Worm (Caenorhabditis elegans) whole organism, mixed stage, embryonic: ENCODE measurements around the gene ugt-50.

ENCODE experiments used
- M03D4.4 ChIP-seq: sonication (generic microtip); optimal IDR thresholded peaks from 2 replicates; lab custom pipeline; 2017; ENCODE audit warnings: mild to moderate bottlenecking, missing genetic modification characterization, missing compliant biosample characterization
- bed-3 ChIP-seq: fragments of 200-800 bp; sonication (Bioruptor generic); optimal IDR thresholded peaks from 3 replicates; lab custom pipeline; 2018; ENCODE audit warnings: mild to moderate bottlenecking, missing genetic modification characterization, moderate library complexity, missing compliant biosample characterization
- blmp-1 ChIP-seq: fragments of 150-350 bp; optimal IDR thresholded peaks from 2 replicates; lab custom pipeline; 2014; ENCODE audit warnings: missing biosample characterization, missing genetic modification characterization
- ceh-39 ChIP-seq: fragments of 150-350 bp; optimal IDR thresholded peaks from 2 replicates; lab custom pipeline; 2014; ENCODE audit warnings: missing biosample characterization, missing genetic modification characterization
- ceh-43 ChIP-seq: fragments of 200-800 bp; sonication (Bioruptor generic); optimal IDR thresholded peaks from 2 replicates; lab custom pipeline; 2018; ENCODE audit warnings: mild to moderate bottlenecking, missing genetic modification characterization, moderate library complexity, missing compliant biosample characterization
- ceh-83 ChIP-seq: fragments of 200-800 bp; sonication (Bioruptor generic); optimal IDR thresholded peaks from 2 replicates; lab custom pipeline; 2018; ENCODE audit warnings: mild to moderate bottlenecking, missing genetic modification characterization, missing compliant biosample characterization
- ces-1 ChIP-seq: fragments of 150-350 bp; optimal IDR thresholded peaks from 2 replicates; lab custom pipeline; 2014; ENCODE audit warnings: missing biosample characterization, missing genetic modification reagents, missing genetic modification characterization
- cnd-1 ChIP-seq: fragments of 200-800 bp; sonication (Bioruptor generic); optimal IDR thresholded peaks from 2 replicates; lab custom pipeline; 2018; ENCODE audit warnings: mild to moderate bottlenecking, missing genetic modification characterization, missing compliant biosample characterization
- drap-1 ChIP-seq: fragments of 200-800 bp; sonication (Bioruptor generic); optimal IDR thresholded peaks from 3 replicates; lab custom pipeline; 2018; ENCODE audit warnings: mild to moderate bottlenecking, missing genetic modification characterization, missing compliant biosample characterization
- elt-1 ChIP-seq: sonication (generic microtip); optimal IDR thresholded peaks from 2 replicates; lab custom pipeline; 2017; ENCODE audit warnings: missing genetic modification characterization, mild to moderate bottlenecking, missing compliant biosample characterization, antibody characterized with exemption, moderate library complexity, borderline replicate concordance; ENCODE audit not compliant: insufficient read depth
- elt-3 ChIP-seq: fragments of 150-350 bp; optimal IDR thresholded peaks from 2 replicates; lab custom pipeline; 2014; ENCODE audit warnings: missing biosample characterization, missing genetic modification characterization
- flh-1 ChIP-seq: fragments of 200-800 bp; sonication (Bioruptor generic); optimal IDR thresholded peaks from 2 replicates; lab custom pipeline; 2018; ENCODE audit warnings: mild to moderate bottlenecking, missing genetic modification characterization, moderate library complexity, missing compliant biosample characterization
- ham-2 ChIP-seq: fragments of 200-800 bp; sonication (Bioruptor generic); optimal IDR thresholded peaks from 2 replicates; lab custom pipeline; 2018; ENCODE audit warnings: mild to moderate bottlenecking, missing genetic modification characterization, missing compliant biosample characterization
- hlh-1 ChIP-seq: fragments of 150-350 bp; optimal IDR thresholded peaks from 2 replicates; lab custom pipeline; 2014; ENCODE audit warnings: missing biosample characterization, missing genetic modification reagents, missing genetic modification characterization
- lin-13 ChIP-seq: fragments of 150-350 bp; optimal IDR thresholded peaks from 2 replicates; lab custom pipeline; 2014; ENCODE audit warnings: missing biosample characterization, missing genetic modification characterization
- lin-32 ChIP-seq: fragments of 200-800 bp; sonication (Bioruptor generic); optimal IDR thresholded peaks from 2 replicates; lab custom pipeline; 2018; ENCODE audit warnings: mild to moderate bottlenecking, missing genetic modification characterization, missing compliant biosample characterization
- lsy-2 ChIP-seq: fragments of 150-350 bp; optimal IDR thresholded peaks from 2 replicates; lab custom pipeline; 2014; ENCODE audit warnings: missing biosample characterization, missing genetic modification characterization
- mab-5 ChIP-seq: fragments of 150-350 bp; optimal IDR thresholded peaks from 2 replicates; lab custom pipeline; 2014; ENCODE audit warnings: missing biosample characterization, missing genetic modification characterization
- mep-1 ChIP-seq: fragments of 150-350 bp; optimal IDR thresholded peaks from 2 replicates; lab custom pipeline; 2017; ENCODE audit warnings: missing biosample characterization, missing genetic modification reagents, missing genetic modification characterization, inconsistent platforms
- mls-2 ChIP-seq: sonication (generic microtip); optimal IDR thresholded peaks from 2 replicates; lab custom pipeline; 2016; ENCODE audit warnings: mild to moderate bottlenecking, missing genetic modification characterization, moderate library complexity, missing compliant biosample characterization
- nhr-12 ChIP-seq: fragments of 150-350 bp; optimal IDR thresholded peaks from 2 replicates; lab custom pipeline; 2014; ENCODE audit warnings: missing biosample characterization, missing genetic modification characterization
- nhr-2 ChIP-seq: fragments of 150-350 bp; optimal IDR thresholded peaks from 2 replicates; lab custom pipeline; 2014; ENCODE audit warnings: missing biosample characterization, missing genetic modification characterization
- nhr-237 ChIP-seq: fragments of 150-350 bp; optimal IDR thresholded peaks from 2 replicates; lab custom pipeline; 2014; ENCODE audit warnings: missing biosample characterization, missing genetic modification characterization
- nhr-28 ChIP-seq: fragments of 150-350 bp; optimal IDR thresholded peaks from 2 replicates; lab custom pipeline; 2014; ENCODE audit warnings: missing biosample characterization, missing genetic modification characterization
- nhr-76 ChIP-seq: sonication (generic microtip); optimal IDR thresholded peaks from 2 replicates; lab custom pipeline; 2017; ENCODE audit warnings: missing biosample characterization, missing genetic modification characterization
- pha-4 ChIP-seq: fragments of 150-350 bp; optimal IDR thresholded peaks from 2 replicates; lab custom pipeline; 2018; ENCODE audit warnings: missing biosample characterization, missing genetic modification reagents, missing genetic modification characterization
- sem-2 ChIP-seq: fragments of 200-800 bp; sonication (Bioruptor generic); optimal IDR thresholded peaks from 2 replicates; lab custom pipeline; 2018; ENCODE audit warnings: mild to moderate bottlenecking, missing genetic modification characterization, missing compliant biosample characterization
- snpc-4 ChIP-seq: fragments of 150-350 bp; optimal IDR thresholded peaks from 2 replicates; lab custom pipeline; 2014; ENCODE audit warnings: missing biosample characterization, missing genetic modification characterization
- sptf-1 ChIP-seq: sonication (generic microtip); optimal IDR thresholded peaks from 2 replicates; lab custom pipeline; 2017; ENCODE audit warnings: mild to moderate bottlenecking, missing genetic modification characterization, moderate library complexity, missing compliant biosample characterization
- tbx-8 ChIP-seq: fragments of 200-800 bp; sonication (Bioruptor generic); optimal IDR thresholded peaks from 2 replicates; lab custom pipeline; 2018; ENCODE audit warnings: mild to moderate bottlenecking, missing genetic modification characterization, moderate library complexity, missing compliant biosample characterization
- unc-120 ChIP-seq: sonication (generic microtip); optimal IDR thresholded peaks from 2 replicates; lab custom pipeline; 2017; ENCODE audit warnings: missing genetic modification characterization, missing compliant biosample characterization; ENCODE audit not compliant: poor library complexity, severe bottlenecking
- unc-39 ChIP-seq: fragments of 150-350 bp; optimal IDR thresholded peaks from 2 replicates; lab custom pipeline; 2014; ENCODE audit warnings: missing biosample characterization, missing genetic modification characterization
- unc-62 ChIP-seq: fragments of 150-350 bp; optimal IDR thresholded peaks from 2 replicates; lab custom pipeline; 2014; ENCODE audit warnings: missing biosample characterization, missing genetic modification reagents, missing genetic modification characterization
- zip-8 ChIP-seq: fragments of 150-350 bp; optimal IDR thresholded peaks from 2 replicates; lab custom pipeline; 2014; ENCODE audit warnings: missing biosample characterization, missing genetic modification characterization
- ztf-11 ChIP-seq: fragments of 150-350 bp; optimal IDR thresholded peaks from 2 replicates; lab custom pipeline; 2014; ENCODE audit warnings: missing biosample characterization, missing genetic modification characterization

ugt-50 gene

ce11 chrX:12668941-12669501 lies 22.4 kb upstream of the ugt-50 start:
- TF ChIP-seq nhr-28 (no peak), M03D4.4 (tag; lab: Kevin White, UChicago) (no peak), nhr-2 (tag; lab: Kevin White, UChicago) (no peak), ceh-39 (tag; lab: Kevin White, UChicago) (no peak), drap-1 (no peak), ham-2 (GFP tag; lab: Kevin White, UChicago) (no peak), bed-3 (GFP tag; lab: Kevin White, UChicago) (no peak), elt-3 (tag; lab: Kevin White, UChicago) (no peak), nhr-237 (tag; lab: Kevin White, UChicago) (no peak), pha-4 (tag; lab: Kevin White, UChicago) (no peak), zip-8 (tag; lab: Kevin White, UChicago) (no peak), ceh-83 (GFP tag; lab: Kevin White, UChicago) (no peak)

DNA sequence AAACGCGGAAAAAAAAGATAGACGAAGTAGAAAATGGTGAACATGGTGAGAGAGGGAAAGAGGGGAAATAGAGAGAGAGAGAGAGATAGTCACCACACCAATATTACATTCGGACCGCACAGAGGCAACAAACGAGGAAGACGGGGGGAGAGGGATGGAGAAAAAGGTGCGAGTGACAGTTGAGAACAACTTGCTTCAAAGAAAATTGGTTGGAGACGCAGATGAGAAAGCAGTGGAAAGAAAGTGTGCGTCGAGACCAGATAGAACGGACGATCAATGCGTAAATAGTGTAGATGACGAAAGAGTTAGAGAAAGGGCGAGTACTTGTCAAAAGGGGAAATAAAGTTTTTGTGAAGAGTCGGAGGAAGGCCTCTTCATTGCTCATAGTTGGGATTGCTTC lies 21.0 kb upstream of the ugt-50 start:
- TF ChIP-seq blmp-1 (no peak), cnd-1 (tag; lab: Kevin White, UChicago) (no peak), drap-1 (peak; percentile 23), bed-3 (GFP tag; lab: Kevin White, UChicago) (no peak), ces-1 (peak; percentile 82), flh-1 (no peak), hlh-1 (tag; lab: Kevin White, UChicago) (peak; percentile 72), nhr-12 (tag; lab: Kevin White, UChicago) (peak; percentile 10), M03D4.4 (tag; lab: Kevin White, UChicago) (peak; percentile 48), elt-3 (tag; lab: Kevin White, UChicago) (peak; percentile 55), sem-2 (no peak), unc-39 (tag; lab: Kevin White, UChicago) (no peak), mls-2 (peak; percentile 76), lsy-2 (tag; lab: Kevin White, UChicago) (peak; percentile 10), tbx-8 (no peak), ceh-83 (GFP tag; lab: Kevin White, UChicago) (no peak), nhr-28 (peak; percentile 34), ztf-11 (tag; lab: Kevin White, UChicago) (peak; percentile 10), mep-1 (peak; percentile 5), zip-8 (tag; lab: Kevin White, UChicago) (no peak), snpc-4 (tag; lab: Kevin White, UChicago) (no peak), nhr-237 (tag; lab: Kevin White, UChicago) (peak; percentile 74), nhr-76 (tag; lab: Kevin White, UChicago) (no peak), lin-32 (no peak), lin-13 (tag; lab: Kevin White, UChicago) (no peak), mab-5 (tag; lab: Kevin White, UChicago) (no peak), elt-1 (tag; lab: Kevin White, UChicago) (no peak), ceh-43 (no peak), pha-4 (tag; lab: Kevin White, UChicago) (peak; percentile 35), unc-62 (GFP tag; lab: Kevin White, UChicago) (peak; percentile 89), ham-2 (GFP tag; lab: Kevin White, UChicago) (peak; percentile 43), ceh-39 (tag; lab: Kevin White, UChicago) (no peak), unc-120 (peak; percentile 92), sptf-1 (tag; lab: Kevin White, UChicago) (peak; percentile 68), nhr-2 (tag; lab: Kevin White, UChicago) (peak; percentile 13)

DNA sequence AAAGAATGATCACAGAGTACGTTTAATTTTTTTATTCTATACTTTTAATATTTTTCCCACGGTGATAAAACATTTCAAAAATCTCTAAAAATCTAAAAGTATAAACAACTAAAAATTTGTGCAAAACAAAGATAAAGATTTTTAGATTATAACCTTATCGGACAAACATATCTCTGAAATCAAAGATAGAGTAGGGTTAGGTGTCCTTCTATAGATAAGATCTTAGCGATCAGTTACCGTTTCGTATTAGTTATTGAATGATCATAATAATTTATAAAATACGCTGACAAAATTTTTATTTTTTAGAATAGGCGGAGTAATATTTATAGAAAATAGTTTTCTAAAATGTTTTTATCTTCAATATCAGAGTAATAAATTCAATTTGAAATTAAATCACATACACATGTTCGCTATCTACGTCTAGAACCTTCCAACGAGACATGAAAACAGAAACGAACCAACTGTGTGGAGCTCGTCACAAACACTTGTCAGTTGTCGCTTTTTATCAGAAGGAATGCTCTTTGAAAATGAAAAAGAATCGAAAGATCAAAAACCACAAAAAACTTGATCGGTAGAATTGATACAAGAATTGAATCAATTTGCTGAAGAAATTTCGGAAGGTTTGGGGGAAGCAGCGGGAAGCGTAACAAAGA lies 19.6 kb upstream of the ugt-50 start:
- TF ChIP-seq ceh-39 (tag; lab: Kevin White, UChicago) (no peak), nhr-2 (tag; lab: Kevin White, UChicago) (peak; percentile 5), elt-1 (tag; lab: Kevin White, UChicago) (peak; percentile 98), ztf-11 (tag; lab: Kevin White, UChicago) (no peak), M03D4.4 (tag; lab: Kevin White, UChicago) (no peak), unc-62 (GFP tag; lab: Kevin White, UChicago) (peak; percentile 59), hlh-1 (tag; lab: Kevin White, UChicago) (peak; percentile 83), ceh-83 (GFP tag; lab: Kevin White, UChicago) (no peak)
- TF ChIP-seq, all 35 proteins: peak for 4
